Worm (Caenorhabditis elegans): Measurements from ENCODE around the gene cct-3.
A peak's percentile ranks its signal among the peaks of the same experiment; 100 is the strongest.
"Not testable (repeated sequence)": the region's sequence is repeated elsewhere in the genome, so short reads cannot be mapped to it uniquely, and the experiment has no call there.

The cct-3 gene

ce11 chrII:2224916-2225315, 8.4 kb upstream of the cct-3 start:
- TF ChIP-seq unc-62 (GFP tag; optimal IDR thresholded peaks at IDR 0.05 in 1 of 2), result peak in 1 of 2 experiments; percentile 27
- not testable (repeated sequence) for TF ChIP-seq unc-62 (tag; optimal IDR thresholded peaks at IDR 0.05)
- TF ChIP-seq ceh-28 (tag; optimal IDR thresholded peaks at IDR 0.05), result peak; percentile 60

DNA sequence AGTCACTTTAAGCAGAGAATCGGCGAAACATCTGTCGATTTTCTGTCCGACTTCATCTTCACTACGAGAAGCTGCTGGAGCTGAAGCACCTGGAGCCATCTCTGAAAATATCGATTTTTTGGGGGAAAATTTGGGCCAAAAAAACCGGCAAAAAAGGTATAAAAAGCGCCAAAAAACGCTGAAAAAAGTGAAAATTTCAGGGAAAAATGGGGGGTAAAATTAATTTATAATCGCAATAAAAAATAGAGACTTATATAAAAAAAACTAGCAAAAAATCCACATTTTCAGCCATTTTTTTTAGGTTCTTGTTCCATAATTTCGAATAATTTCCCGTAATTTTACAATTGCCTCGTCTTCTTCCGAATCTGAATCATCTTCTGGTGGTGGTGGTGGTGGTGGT, 7.7 kb upstream of the cct-3 start, which contains the start of gene F54A3.5:
F54A3.5 (minus strand) TSS at position 101 of the 400 bp plus-strand sequence.
- no peak for TF ChIP-seq gei-8 (GFP tag; optimal IDR thresholded peaks at IDR 0.05)
- no peak for TF ChIP-seq vab-7 (GFP tag; IDR thresholded peaks at IDR 0.05)
- no peak for TF ChIP-seq nhr-25 (tag; optimal IDR thresholded peaks at IDR 0.05; ENCODE audit: borderline replicate concordance, insufficient read depth)
- TF ChIP-seq lin-13 (GFP tag; optimal IDR thresholded peaks at IDR 0.05), result no peak
- TF ChIP-seq zip-2 (tag; optimal IDR thresholded peaks at IDR 0.05), result no peak
- no peak for TF ChIP-seq hmg-1.1 (GFP tag; IDR thresholded peaks at IDR 0.05)
- no peak for TF ChIP-seq ctbp-1 (GFP tag; IDR thresholded peaks at IDR 0.05)
- no peak for TF ChIP-seq nhr-102 (tag; optimal IDR thresholded peaks at IDR 0.05)
- TF ChIP-seq lsy-2 (tag; optimal IDR thresholded peaks at IDR 0.05), result no peak
- no peak for TF ChIP-seq daf-8 (GFP tag; IDR thresholded peaks at IDR 0.05)

ce11 chrII:2230368-2230767, 3.0 kb upstream of the cct-3 start:
- TF ChIP-seq aha-1 (tag) (peak; percentile 92), unc-62 (GFP tag; optimal IDR thresholded peaks at IDR 0.05 in 1 of 2) (peak in 1 of 2 experiments; percentile 7), unc-62 (tag; optimal IDR thresholded peaks at IDR 0.05) (no peak), zfp-2 (tag; optimal IDR thresholded peaks at IDR 0.05) (no peak)

DNA sequence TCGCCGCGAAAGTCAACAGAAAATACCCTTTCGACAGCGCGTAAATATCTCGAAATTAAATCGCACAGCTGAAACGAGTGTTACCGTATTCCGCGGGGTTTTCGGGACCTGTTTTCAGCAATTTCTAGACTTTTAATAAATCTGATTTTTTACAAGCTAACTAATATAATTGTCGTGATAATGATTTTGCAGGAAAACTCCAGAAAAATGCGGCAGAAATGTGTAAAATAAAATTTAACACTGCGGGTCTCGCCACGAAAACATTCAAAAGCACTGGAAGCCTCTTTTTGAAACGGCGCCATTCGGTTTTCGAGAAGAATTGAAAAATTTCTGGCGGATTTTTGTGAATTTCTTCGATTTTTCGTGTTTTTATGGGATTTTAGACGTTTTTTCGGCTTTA, 911 bp upstream of the cct-3 start, which contains the start of gene F54A3.6:
F54A3.6 (minus strand) TSS at position 42 of the 400 bp plus-strand sequence.
- TF ChIP-seq hmg-1.1 (GFP tag; IDR thresholded peaks at IDR 0.05) (0 out of 2 replicates have a peak, but pooled peaks have one; percentile 32), lin-38 (GFP tag; IDR thresholded peaks at IDR 0.05) (0 out of 2 replicates have a peak, but pooled peaks have one; percentile 12), D1046.2 (GFP tag; IDR thresholded peaks at IDR 0.05) (peak; percentile 97), lsy-2 (tag; optimal IDR thresholded peaks at IDR 0.05) (peak; percentile 41 to 80)

DNA sequence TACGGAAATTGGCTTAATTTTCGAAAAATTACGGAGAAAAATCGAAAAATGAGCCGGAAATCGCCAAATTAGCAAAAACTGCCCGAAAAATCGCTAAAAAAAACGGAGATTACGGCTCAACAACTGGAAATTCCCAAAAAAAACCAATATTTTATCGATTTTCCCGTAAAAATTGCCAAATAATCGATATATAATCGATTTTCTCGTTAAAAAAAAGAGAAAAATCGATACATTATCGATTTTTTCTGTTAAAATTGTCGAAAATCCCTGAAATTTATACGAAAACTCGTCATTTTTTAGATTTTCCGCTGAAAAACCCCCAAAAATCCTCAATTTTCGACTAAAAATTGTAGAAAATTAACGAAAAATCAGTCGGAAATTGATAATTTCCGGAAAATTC, 3.0 kb downstream of the cct-3 start:
- TF ChIP-seq mdl-1 (tag; optimal IDR thresholded peaks at IDR 0.05) (no peak), spr-1 (tag; optimal IDR thresholded peaks at IDR 0.05) (no peak), aha-1 (tag) (peak; percentile 32), mxl-3 (GFP tag; optimal IDR thresholded peaks at IDR 0.05) (no peak), nhr-111 (GFP tag; optimal IDR thresholded peaks at IDR 0.05) (no peak), ceh-28 (tag; optimal IDR thresholded peaks at IDR 0.05) (peak; percentile 76), nhr-28 (tag; optimal IDR thresholded peaks at IDR 0.05) (no peak), lin-13 (GFP tag; optimal IDR thresholded peaks at IDR 0.05) (no peak), vab-7 (GFP tag; IDR thresholded peaks at IDR 0.05) (no peak)

- TF ChIP-seq mxl-2 (GFP tag; conservative IDR thresholded peaks at IDR 0.05) (no peak), aly-2 (tag; optimal IDR thresholded peaks at IDR 0.05) (no peak), R02D3.7 (tag; optimal IDR thresholded peaks at IDR 0.05) (no peak), mes-2 (tag; optimal IDR thresholded peaks at IDR 0.05; ENCODE audit: poor library complexity, severe bottlenecking) (no peak), zip-2 (tag; optimal IDR thresholded peaks at IDR 0.05) (no peak), lin-13 (GFP tag; optimal IDR thresholded peaks at IDR 0.05) (no peak), aha-1 (tag) (no peak), nhr-25 (tag; optimal IDR thresholded peaks at IDR 0.05; ENCODE audit: borderline replicate concordance, insufficient read depth) (no peak), nhr-77 (tag; optimal IDR thresholded peaks at IDR 0.05) (no peak), ama-1 (optimal IDR thresholded peaks at IDR 0.05) (no peak)
These were observed 10.0 kb downstream of the cct-3 start, which contains the start of gene F54A3.2 for ce11 chrII:2243342-2243741. Gene F54A3.2, plus strand, starts transcription at chrII:2243642.

DNA sequence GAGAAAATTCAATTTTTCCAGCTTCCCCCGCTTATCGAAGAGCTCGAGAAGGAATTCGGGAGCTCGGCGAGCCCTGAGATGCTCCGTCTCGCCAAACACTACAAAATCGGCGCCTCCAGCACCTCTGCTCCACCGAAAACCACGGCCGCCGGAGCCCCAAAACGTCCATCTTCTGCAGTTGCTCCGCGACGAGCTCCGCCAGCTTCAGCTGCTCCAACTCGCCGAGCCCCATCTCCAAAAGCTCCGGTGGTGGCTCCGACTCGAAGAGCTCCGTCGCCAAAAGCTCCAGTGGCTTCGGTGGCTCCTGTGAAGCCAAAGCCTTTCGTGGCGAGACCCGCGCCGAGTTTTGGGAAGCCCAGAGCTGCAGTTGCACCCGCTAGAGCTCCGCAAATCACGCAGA, 18.3 kb downstream of the cct-3 start:
- TF ChIP-seq lin-38 (GFP tag; IDR thresholded peaks at IDR 0.05), result no peak
- peak; percentile 96 for TF ChIP-seq set-16 (GFP tag; IDR thresholded peaks at IDR 0.05)

Data from whole organism, L4 larva.